Fruit fly (Drosophila melanogaster) whole organism, embryonic: ENCODE measurements around the gene PCID2.

Experiments
- CG1603 ChIP-seq: fragments of 200-800 bp; sonication (Bioruptor generic); optimal IDR thresholded peaks from 2 replicates; lab custom pipeline; 2019; ENCODE audit warnings: missing biosample characterization, mild to moderate bottlenecking, missing genetic modification characterization, moderate library complexity
- CG18011 ChIP-seq: fragments of 200-800 bp; sonication (Bioruptor generic); optimal IDR thresholded peaks from 2 replicates; lab custom pipeline; 2017; ENCODE audit warnings: missing biosample characterization, missing genetic modification characterization, mild to moderate bottlenecking, moderate library complexity, missing genotype
- CG7963 ChIP-seq: fragments of 200-800 bp; sonication (Bioruptor generic); IDR thresholded peaks from 3 replicates; pipeline ENCODE4 v1.3.6; 2022; ENCODE audit warnings: missing biosample characterization, missing genetic modification characterization; ENCODE audit not compliant: partially characterized antibody
- CG9817 ChIP-seq: fragments of 200-800 bp; sonication (Bioruptor generic); optimal IDR thresholded peaks from 2 replicates; lab custom pipeline; 2018; ENCODE audit warnings: missing biosample characterization, mild to moderate bottlenecking, missing genetic modification characterization, moderate library complexity
- gcm2 ChIP-seq: fragments of 200-800 bp; sonication (Bioruptor generic); optimal IDR thresholded peaks from 2 replicates; lab custom pipeline; 2016; ENCODE audit warnings: missing biosample characterization, missing genetic modification characterization

DNA sequence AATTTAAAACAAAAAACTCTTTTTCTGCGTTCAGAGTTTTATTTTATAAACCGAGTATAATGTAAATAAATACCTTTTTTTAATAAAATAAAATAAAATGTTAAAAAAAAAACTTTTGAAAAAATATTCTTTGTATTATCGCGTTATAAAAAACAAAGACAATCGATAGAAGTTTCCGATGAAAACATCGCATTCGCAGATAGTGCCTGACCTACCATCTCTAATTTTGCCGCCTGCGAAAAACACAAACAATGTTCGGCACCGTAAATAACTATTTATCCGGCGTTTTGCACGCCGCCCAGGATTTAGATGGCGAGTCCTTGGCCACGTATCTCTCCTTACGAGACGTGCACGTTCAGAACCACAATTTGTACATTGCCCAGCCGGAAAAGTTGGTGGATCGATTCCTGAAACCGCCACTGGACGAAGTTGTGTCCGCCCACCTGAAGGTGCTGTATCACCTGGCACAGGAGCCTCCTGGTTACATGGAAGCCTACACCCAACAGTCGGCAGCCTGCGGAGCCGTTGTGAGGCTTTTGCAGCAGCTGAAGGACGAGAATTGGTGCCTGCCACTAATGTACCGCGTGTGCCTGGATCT is at the start of gene PCID2:
- TF ChIP-seq CG7963 (GFP tag; lab: Robert Waterston, UW) (peak; percentile 53; the same call in 1 of the 3 replicates), CG18011 (no peak), gcm2 (GFP tag; lab: Kevin White, UChicago) (no peak), CG1603 (tag; lab: Kevin White, UChicago) (no peak), CG9817 (no peak)
